Worm (Caenorhabditis elegans): ENCODE data around the gene dars-1.

- TF ChIP-seq lsy-2 (tag; optimal IDR thresholded peaks at IDR 0.05) (no peak), lin-39 (tag; optimal IDR thresholded peaks at IDR 0.05) (no peak), unc-86 (tag; optimal IDR thresholded peaks at IDR 0.05) (no peak), ceh-82 (tag; optimal IDR thresholded peaks at IDR 0.05) (no peak), lin-15B (tag; optimal IDR thresholded peaks at IDR 0.05) (no peak), Y116A8C.19 (tag; optimal IDR thresholded peaks at IDR 0.05; ENCODE audit: borderline replicate concordance) (no peak), pag-3 (tag; optimal IDR thresholded peaks at IDR 0.05; ENCODE audit: borderline replicate concordance, insufficient read depth) (no peak)
Measured at ce11 chrIII:9453962-9454361, 37.1 kb downstream of the dars-1 start, which contains the start of gene F54C8.7.
